Fruit fly (Drosophila melanogaster): ENCODE data around the gene robl37BC.

Gene robl37BC

DNA sequence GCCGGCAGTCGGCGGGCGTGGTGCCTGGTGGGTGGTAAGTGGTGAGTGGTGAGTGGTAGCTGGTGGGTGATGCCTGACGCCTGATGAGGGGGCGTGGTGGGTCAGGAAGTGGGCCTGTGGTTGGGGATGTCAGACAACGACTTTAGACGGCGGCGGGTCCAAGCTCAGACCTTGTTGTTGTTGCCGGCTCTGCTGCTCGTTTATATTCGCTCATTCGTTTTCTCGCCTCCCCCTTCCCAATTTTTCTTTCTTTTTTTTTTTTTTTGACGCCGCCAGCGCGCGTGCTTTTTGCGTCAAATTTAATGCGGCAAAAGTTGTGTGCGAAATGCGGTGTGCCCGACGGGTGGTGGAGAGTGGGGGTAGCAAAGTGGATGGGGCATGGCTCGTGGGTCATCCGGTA is 9.0 kb downstream of the robl37BC start (continued):
- no peak for TF ChIP-seq CG12104 (GFP tag; optimal IDR thresholded peaks at IDR 0.05)
- TF ChIP-seq CG13894 (tag; optimal IDR thresholded peaks at IDR 0.05) = peak; percentile 25
- no peak for TF ChIP-seq insv (GFP tag; optimal IDR thresholded peaks at IDR 0.05)
- no peak for TF ChIP-seq emc (GFP tag; optimal IDR thresholded peaks at IDR 0.05)
- TF ChIP-seq crc (GFP tag; optimal IDR thresholded peaks at IDR 0.05) = no peak
- TF ChIP-seq ci (GFP tag; IDR thresholded peaks at IDR 0.05) = no peak
- TF ChIP-seq ken (GFP tag; IDR thresholded peaks at IDR 0.05) = no peak
- TF ChIP-seq salm (tag; optimal IDR thresholded peaks at IDR 0.05) = no peak
- TF ChIP-seq CG2120 (GFP tag; optimal IDR thresholded peaks at IDR 0.05) = no peak
- TF ChIP-seq CG13424 (tag; optimal IDR thresholded peaks at IDR 0.05) = no peak
- TF ChIP-seq CG7987 (GFP tag; optimal IDR thresholded peaks at IDR 0.05) = no peak
- no peak for TF ChIP-seq Abd-B (GFP tag; optimal IDR thresholded peaks at IDR 0.05)
- TF ChIP-seq Med (GFP tag) = peak; percentile 49
- no peak for TF ChIP-seq CHES-1-like (GFP tag; optimal IDR thresholded peaks at IDR 0.05)
- no peak for TF ChIP-seq Nf-YA (GFP tag; IDR thresholded peaks at IDR 0.05)
- TF ChIP-seq Camta (GFP tag; optimal IDR thresholded peaks at IDR 0.05) = no peak
- TF ChIP-seq GATAe (GFP tag; conservative IDR thresholded peaks at IDR 0.05) = no peak
- peak; percentile 65 for TF ChIP-seq sqz (GFP tag; optimal IDR thresholded peaks at IDR 0.05)
- no peak for TF ChIP-seq Sry-β (GFP tag; optimal IDR thresholded peaks at IDR 0.05)
- TF ChIP-seq pnt (GFP tag; optimal IDR thresholded peaks at IDR 0.05) = no peak
- no peak for TF ChIP-seq Vsx1 (GFP tag; optimal IDR thresholded peaks at IDR 0.05)

DNA sequence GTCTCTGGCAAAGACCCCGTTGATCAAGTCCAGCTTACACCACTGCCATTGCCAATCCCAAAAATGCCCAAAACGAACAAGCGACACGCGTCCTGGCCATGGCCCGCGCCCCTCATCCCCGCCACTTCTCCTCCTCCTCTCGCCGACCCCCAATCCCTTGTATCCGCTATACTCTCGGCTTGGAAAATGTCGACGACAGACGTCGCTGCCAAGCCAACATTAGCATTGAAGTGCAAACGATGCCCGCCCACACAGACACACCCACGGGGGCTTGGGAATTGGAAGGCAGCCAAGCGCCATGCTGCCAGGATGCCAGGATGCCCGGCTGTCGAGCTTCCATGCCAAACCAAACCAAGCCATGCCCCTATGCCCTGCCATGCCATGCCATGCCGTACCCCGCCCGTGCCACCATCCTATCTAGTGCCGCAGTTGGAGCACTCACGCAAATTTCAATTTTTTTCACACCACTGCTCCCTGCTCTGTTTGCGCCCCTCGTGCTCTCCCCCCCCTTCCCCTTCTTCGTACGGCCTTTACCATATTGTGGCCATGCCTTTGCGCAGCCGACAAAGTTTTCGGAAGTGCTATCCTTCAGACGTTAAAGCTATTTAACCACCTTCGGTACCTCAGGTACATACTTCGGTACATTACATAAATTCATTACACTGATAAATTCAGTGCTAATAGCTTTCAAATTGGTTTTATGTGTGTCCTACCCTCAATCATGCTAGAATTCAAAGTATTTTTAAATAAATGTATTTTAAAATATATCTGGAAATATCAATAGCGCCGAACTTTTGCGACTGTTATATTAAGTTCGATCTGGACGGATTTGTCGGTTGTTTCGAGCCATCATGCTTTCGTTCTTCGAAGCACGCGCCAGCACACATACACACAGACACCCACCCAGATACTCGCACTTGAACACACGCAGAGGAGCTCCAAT is 10.9 kb downstream of the robl37BC start:
- TF ChIP-seq CG32772 (GFP tag; IDR thresholded peaks at IDR 0.05) = no peak
- TF ChIP-seq onecut (GFP tag; IDR thresholded peaks at IDR 0.05) = peak; percentile 55
- TF ChIP-seq Kr (GFP tag; optimal IDR thresholded peaks at IDR 0.05) = no peak
- no peak for TF ChIP-seq sima (GFP tag; optimal IDR thresholded peaks at IDR 0.05)
- TF ChIP-seq cg (GFP tag; optimal IDR thresholded peaks at IDR 0.05) = peak; percentile 31
- peak; percentile 9 for TF ChIP-seq trem (tag; optimal IDR thresholded peaks at IDR 0.05)
- TF ChIP-seq Usf (GFP tag; optimal IDR thresholded peaks at IDR 0.05) = peak; percentile 32
- no peak for TF ChIP-seq inv (GFP tag; IDR thresholded peaks at IDR 0.05; ENCODE audit: partially characterized antibody)
- peak; percentile 47; the same call in 1 of the 2 replicates for TF ChIP-seq wdn (GFP tag; IDR thresholded peaks at IDR 0.05)
- 0 out of 2 replicates have a peak, but pooled peaks have one; percentile 6 for TF ChIP-seq CG4730 (GFP tag; IDR thresholded peaks at IDR 0.05)
- peak; percentile 67 for TF ChIP-seq CG17568 (GFP tag; optimal IDR thresholded peaks at IDR 0.05)
- TF ChIP-seq schlank (tag; optimal IDR thresholded peaks at IDR 0.05) = peak; percentile 31
- no peak for TF ChIP-seq wek (GFP tag; optimal IDR thresholded peaks at IDR 0.05)
- peak; percentile 84 for TF ChIP-seq Sox102F (GFP tag; optimal IDR thresholded peaks at IDR 0.05)
- TF ChIP-seq CG18262 (tag; optimal IDR thresholded peaks at IDR 0.05) = peak; percentile 82
- TF ChIP-seq CG18011 (GFP tag; optimal IDR thresholded peaks at IDR 0.05) = peak; percentile 50
- peak; percentile 25 for TF ChIP-seq Mad (GFP tag; optimal IDR thresholded peaks at IDR 0.05)
- no peak for TF ChIP-seq al (GFP tag; IDR thresholded peaks at IDR 0.05)
- TF ChIP-seq fu2 (GFP tag; optimal IDR thresholded peaks at IDR 0.05) = peak; percentile 4
- TF ChIP-seq phol (tag; optimal IDR thresholded peaks at IDR 0.05) = peak; percentile 76
- peak; percentile 62 for TF ChIP-seq tin (GFP tag; optimal IDR thresholded peaks at IDR 0.05)
- 0 out of 3 replicates have a peak, but pooled peaks have one; percentile 12 for TF ChIP-seq CG11560 (tag; IDR thresholded peaks at IDR 0.05)
- TF ChIP-seq sens (GFP tag) = peak; percentile 95
- no peak for TF ChIP-seq CG12236 (GFP tag; optimal IDR thresholded peaks at IDR 0.05)
- TF ChIP-seq CG12071 (GFP tag; optimal IDR thresholded peaks at IDR 0.05) = peak; percentile 56
- TF ChIP-seq CG13424 (tag; optimal IDR thresholded peaks at IDR 0.05) = peak; percentile 89
- TF ChIP-seq HLH4C (GFP tag; IDR thresholded peaks at IDR 0.05; ENCODE audit: partially characterized antibody) = no peak
- TF ChIP-seq Atf6 (GFP tag; IDR thresholded peaks at IDR 0.05) = peak; percentile 72
- TF ChIP-seq mirr (GFP tag; optimal IDR thresholded peaks at IDR 0.05) = peak; percentile 49

All from whole organism, embryonic.